Worm (Caenorhabditis elegans): Measurements from ENCODE around the gene div-1.

Gene div-1

DNA sequence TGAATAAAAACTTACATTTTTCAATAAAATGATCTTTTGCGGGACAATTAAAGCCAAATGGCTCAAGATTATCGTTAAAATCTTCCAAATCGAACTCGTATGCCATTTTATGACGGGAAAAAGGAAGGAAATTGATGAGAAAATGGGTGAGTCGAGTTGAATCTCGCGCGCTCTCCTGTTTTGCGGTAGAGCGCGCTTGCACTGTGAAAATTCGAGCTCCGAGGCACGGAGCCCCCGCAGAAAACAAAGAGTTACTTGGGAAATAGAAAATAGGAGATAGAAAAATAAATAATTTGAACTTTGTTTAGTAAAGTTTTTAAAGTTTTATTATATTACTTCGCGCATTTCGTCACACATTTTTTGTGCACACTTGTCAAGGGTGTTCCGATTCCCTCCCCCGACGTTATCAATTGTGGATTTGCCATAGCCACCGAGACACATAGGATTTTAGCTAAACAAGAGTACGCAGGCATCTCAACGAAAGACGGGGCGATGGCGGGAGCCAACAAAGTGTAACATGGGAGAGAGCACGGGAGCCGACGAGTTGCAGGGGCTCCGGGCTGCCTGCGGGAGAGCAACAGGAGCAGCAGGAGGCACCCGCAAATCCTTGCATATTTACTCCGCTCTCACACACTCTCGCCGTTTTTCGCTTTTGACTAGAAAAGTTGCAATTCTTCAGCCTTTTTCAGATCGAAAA, at the start of gene div-1, which contains the start of gene cor-1:
Gene div-1 (minus strand): TSS at position 119 of the 697 bp plus-strand sequence.
Gene cor-1 (plus strand): TSS at position 671 of the 697 bp plus-strand sequence.
- no peak for TF ChIP-seq elt-3 (tag; optimal IDR thresholded peaks at IDR 0.05)
- no peak for TF ChIP-seq ceh-83 (GFP tag; optimal IDR thresholded peaks at IDR 0.05)
- peak; percentile 60 for TF ChIP-seq unc-120 (tag; optimal IDR thresholded peaks at IDR 0.05; ENCODE audit: poor library complexity, severe bottlenecking)
- TF ChIP-seq hlh-1 (tag; optimal IDR thresholded peaks at IDR 0.05): peak; percentile 29
- peak; percentile 66 for TF ChIP-seq nhr-237 (tag; optimal IDR thresholded peaks at IDR 0.05)
- no peak for TF ChIP-seq nhr-2 (tag; optimal IDR thresholded peaks at IDR 0.05)
- peak; percentile 39 for TF ChIP-seq lsy-2 (tag; optimal IDR thresholded peaks at IDR 0.05)
- no peak for TF ChIP-seq zip-8 (tag; optimal IDR thresholded peaks at IDR 0.05)
- TF ChIP-seq flh-1 (GFP tag; optimal IDR thresholded peaks at IDR 0.05): no peak
- no peak for TF ChIP-seq lin-13 (tag; optimal IDR thresholded peaks at IDR 0.05)
- no peak for TF ChIP-seq bed-3 (GFP tag; optimal IDR thresholded peaks at IDR 0.05)
- no peak for TF ChIP-seq nhr-12 (tag; optimal IDR thresholded peaks at IDR 0.05)
- TF ChIP-seq mep-1 (tag; optimal IDR thresholded peaks at IDR 0.05): peak; percentile 69

DNA sequence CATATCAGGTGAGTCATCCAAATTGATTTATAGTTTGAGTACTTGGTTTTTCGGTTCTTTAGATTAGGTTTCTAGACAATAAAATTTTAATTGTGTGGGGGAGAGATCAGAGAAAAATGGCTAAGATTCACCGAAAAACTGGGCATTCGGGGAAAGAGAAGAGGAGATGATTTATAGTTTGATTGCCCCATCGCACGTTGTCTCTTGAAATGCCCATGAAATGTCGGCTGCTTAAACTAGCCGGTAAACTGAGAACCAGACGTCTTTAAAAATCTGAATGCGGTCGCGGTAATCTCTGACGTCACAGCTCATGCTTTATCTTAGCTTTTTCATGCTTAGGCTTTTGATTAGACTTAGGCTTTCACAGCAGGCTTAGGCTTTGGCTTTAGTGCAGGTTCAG, 48.5 kb upstream of the div-1 start:
- TF ChIP-seq M03D4.4 (tag; optimal IDR thresholded peaks at IDR 0.05) (no peak), zip-8 (tag; optimal IDR thresholded peaks at IDR 0.05) (no peak), mls-2 (tag; optimal IDR thresholded peaks at IDR 0.05) (no peak), nhr-2 (tag; optimal IDR thresholded peaks at IDR 0.05) (no peak), unc-62 (GFP tag; optimal IDR thresholded peaks at IDR 0.05) (no peak), snpc-4 (tag; optimal IDR thresholded peaks at IDR 0.05) (no peak), pha-4 (tag; optimal IDR thresholded peaks at IDR 0.05) (no peak), bed-3 (GFP tag; optimal IDR thresholded peaks at IDR 0.05) (no peak), elt-3 (tag; optimal IDR thresholded peaks at IDR 0.05) (no peak), tbx-8 (GFP tag; optimal IDR thresholded peaks at IDR 0.05) (no peak), nhr-76 (tag; optimal IDR thresholded peaks at IDR 0.05) (no peak), ces-1 (GFP tag; optimal IDR thresholded peaks at IDR 0.05) (no peak), drap-1 (GFP tag; optimal IDR thresholded peaks at IDR 0.05) (no peak), ceh-83 (GFP tag; optimal IDR thresholded peaks at IDR 0.05) (no peak), sptf-1 (tag; optimal IDR thresholded peaks at IDR 0.05) (no peak), cnd-1 (tag; optimal IDR thresholded peaks at IDR 0.05) (no peak)

DNA sequence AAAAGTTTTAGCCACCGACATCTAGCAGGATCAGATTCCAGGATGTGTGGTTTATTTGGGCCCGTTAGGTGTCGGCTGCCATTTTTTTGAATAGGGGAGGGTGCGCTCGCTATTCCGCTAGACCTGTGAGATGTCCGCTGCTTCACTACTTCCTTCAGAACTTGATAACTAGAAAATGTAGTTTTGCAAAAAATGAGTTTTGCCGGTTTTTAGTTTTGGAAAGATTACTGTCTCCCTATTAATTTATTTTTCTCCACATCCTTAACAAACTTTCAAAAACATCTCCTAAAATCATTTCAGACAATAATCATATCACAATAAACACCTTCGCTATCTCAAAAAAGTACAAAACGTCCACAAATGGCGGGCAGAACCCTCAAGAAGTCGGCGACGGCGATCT, 46.5 kb upstream of the div-1 start, which contains the start of gene vglu-2:
Gene vglu-2 (plus strand): TSS at position 301 of the 400 bp plus-strand sequence.
- TF ChIP-seq lin-32 (GFP tag; optimal IDR thresholded peaks at IDR 0.05) (no peak), nhr-28 (tag; optimal IDR thresholded peaks at IDR 0.05) (no peak), cnd-1 (tag; optimal IDR thresholded peaks at IDR 0.05) (no peak), unc-62 (GFP tag; optimal IDR thresholded peaks at IDR 0.05) (no peak)

DNA sequence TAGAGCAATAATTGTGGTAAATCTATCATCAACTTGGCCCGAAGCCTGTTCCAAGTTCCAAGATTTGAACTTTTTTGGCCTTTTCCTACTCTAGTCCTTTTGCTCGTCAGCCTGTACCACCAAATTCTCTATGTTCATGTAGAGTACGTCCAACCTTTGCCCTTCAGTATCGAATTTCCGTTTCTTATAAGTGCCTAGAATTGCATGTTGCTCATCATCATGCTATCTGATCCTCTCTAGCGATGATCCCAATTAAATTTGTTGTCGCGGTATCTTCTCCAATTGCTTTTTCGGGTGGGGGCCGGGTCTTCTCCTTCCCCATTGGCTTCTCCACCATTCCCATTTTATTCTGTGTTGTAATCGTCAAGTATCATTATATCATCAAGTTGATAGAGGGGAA, 45.6 kb upstream of the div-1 start:
- TF ChIP-seq lsy-2 (tag; optimal IDR thresholded peaks at IDR 0.05) (no peak), unc-39 (tag; optimal IDR thresholded peaks at IDR 0.05) (no peak), ztf-11 (tag; optimal IDR thresholded peaks at IDR 0.05) (no peak), zip-8 (tag; optimal IDR thresholded peaks at IDR 0.05) (no peak), nhr-76 (tag; optimal IDR thresholded peaks at IDR 0.05) (no peak), ces-1 (GFP tag; optimal IDR thresholded peaks at IDR 0.05) (no peak), mls-2 (tag; optimal IDR thresholded peaks at IDR 0.05) (no peak), ceh-83 (GFP tag; optimal IDR thresholded peaks at IDR 0.05) (no peak), elt-1 (tag; optimal IDR thresholded peaks at IDR 0.05; ENCODE audit: borderline replicate concordance, insufficient read depth) (no peak), ceh-43 (GFP tag; optimal IDR thresholded peaks at IDR 0.05) (no peak), lin-13 (tag; optimal IDR thresholded peaks at IDR 0.05) (no peak), unc-62 (GFP tag; optimal IDR thresholded peaks at IDR 0.05) (no peak)

DNA sequence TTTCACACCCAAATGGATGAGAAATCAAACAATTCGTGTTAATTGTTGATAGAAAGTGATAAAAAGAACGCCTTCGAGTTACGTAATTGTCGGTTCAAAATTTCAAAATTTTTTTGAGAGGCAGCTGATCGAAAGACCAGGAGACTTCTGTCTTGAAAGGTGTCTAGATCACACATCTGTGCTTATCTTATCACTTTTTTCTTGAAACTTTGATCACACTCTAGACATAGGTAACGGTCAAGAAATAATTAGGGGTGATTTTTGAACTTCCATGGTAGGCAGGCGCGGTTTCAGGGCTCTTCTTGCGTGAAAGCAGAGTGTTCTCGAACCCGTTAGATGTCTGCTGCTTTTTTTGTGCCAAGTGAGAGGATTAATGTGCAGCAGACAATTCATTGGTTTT, 45.0 kb upstream of the div-1 start:
- TF ChIP-seq mab-5 (tag; optimal IDR thresholded peaks at IDR 0.05) (no peak), cnd-1 (tag; optimal IDR thresholded peaks at IDR 0.05) (no peak), mep-1 (tag; optimal IDR thresholded peaks at IDR 0.05) (no peak), unc-120 (tag; optimal IDR thresholded peaks at IDR 0.05; ENCODE audit: poor library complexity, severe bottlenecking) (no peak), nhr-237 (tag; optimal IDR thresholded peaks at IDR 0.05) (no peak)

Data from whole organism, mixed stage, embryonic.